Worm (Caenorhabditis elegans) whole organism, L3 larva: Measurements from ENCODE around the gene dod-17.

Source experiments
- R02D3.7 ChIP-seq: fragments of 150-350 bp; optimal IDR thresholded peaks from 2 replicates; lab custom pipeline; 2014; ENCODE audit warnings: missing biosample characterization, missing genetic modification characterization
- ZK546.5 ChIP-seq: sonication (generic microtip); optimal IDR thresholded peaks from 2 replicates; lab custom pipeline; 2017; ENCODE audit warnings: missing biosample characterization, missing genetic modification characterization
- ama-1 ChIP-seq: fragments of 150-350 bp; optimal IDR thresholded peaks from 2 replicates; lab custom pipeline; 2018
- ceh-9 ChIP-seq: sonication (generic microtip); optimal IDR thresholded peaks from 2 replicates; lab custom pipeline; 2018; ENCODE audit warnings: missing biosample characterization, missing genetic modification characterization
- elt-2 ChIP-seq: sonication (generic microtip); optimal IDR thresholded peaks from 2 replicates; lab custom pipeline; 2016; ENCODE audit warnings: missing genetic modification reagents, mild to moderate bottlenecking, missing genetic modification characterization, missing compliant biosample characterization
- eor-1 ChIP-seq, 2 experiments: fragments of 150-350 bp; optimal IDR thresholded peaks; 2 replicates each; lab custom pipeline; 2014 to 2018; ENCODE audit warnings: missing biosample characterization in 2 of 2, missing genetic modification characterization in 2 of 2
- nhr-11 ChIP-seq: fragments of 150-350 bp; optimal IDR thresholded peaks from 2 replicates; lab custom pipeline; 2014; ENCODE audit warnings: missing biosample characterization, missing genetic modification characterization
- pqm-1 ChIP-seq: fragments of 150-350 bp; optimal IDR thresholded peaks from 2 replicates; lab custom pipeline; 2017; ENCODE audit warnings: missing biosample characterization, missing genetic modification characterization, inconsistent platforms

DNA sequence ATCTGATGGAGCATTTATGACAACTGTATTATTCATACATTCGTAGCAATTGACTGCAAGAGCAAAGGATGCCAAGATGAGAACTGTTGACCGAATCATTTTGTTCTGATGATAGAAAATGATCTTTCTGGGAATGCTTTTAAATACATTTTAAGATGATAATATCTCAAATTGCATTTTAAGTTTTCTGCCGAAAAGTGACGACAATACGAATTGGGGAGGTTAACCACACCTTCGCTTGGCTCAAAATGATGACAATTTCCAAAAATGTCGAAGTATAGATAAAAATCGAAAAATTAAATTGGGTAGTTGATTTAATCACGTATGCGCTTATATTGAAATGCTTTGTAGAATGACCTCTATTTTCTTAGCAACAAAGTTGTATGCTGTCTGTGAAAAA is 34.8 kb upstream of the dod-17 start, which contains the start of gene dod-24:
- TF ChIP-seq ceh-9 (tag; lab: Kevin White, UChicago) (no peak), elt-2 (tag; lab: Kevin White, UChicago) (peak; percentile 5), ZK546.5 (tag; lab: Kevin White, UChicago) (no peak), ama-1 (lab: Kevin White, UChicago) (no peak), pqm-1 (tag; lab: Kevin White, UChicago) (no peak), eor-1 (tag; optimal IDR thresholded peaks at IDR 0.05; lab: Kevin White, UChicago) (no peak), R02D3.7 (tag; lab: Kevin White, UChicago) (no peak), nhr-11 (tag; lab: Kevin White, UChicago) (no peak)
